Worm (Caenorhabditis elegans) whole organism, mixed stage, embryonic: ENCODE data around the gene osm-8.

Experiments used
- M03D4.4 ChIP-seq: sonication (generic microtip); optimal IDR thresholded peaks from 2 replicates; lab custom pipeline; 2017; ENCODE audit warnings: mild to moderate bottlenecking, missing genetic modification characterization, missing compliant biosample characterization
- bed-3 ChIP-seq: fragments of 200-800 bp; sonication (Bioruptor generic); optimal IDR thresholded peaks from 3 replicates; lab custom pipeline; 2018; ENCODE audit warnings: mild to moderate bottlenecking, missing genetic modification characterization, moderate library complexity, missing compliant biosample characterization
- blmp-1 ChIP-seq: fragments of 150-350 bp; optimal IDR thresholded peaks from 2 replicates; lab custom pipeline; 2014; ENCODE audit warnings: missing biosample characterization, missing genetic modification characterization
- ceh-39 ChIP-seq: fragments of 150-350 bp; optimal IDR thresholded peaks from 2 replicates; lab custom pipeline; 2014; ENCODE audit warnings: missing biosample characterization, missing genetic modification characterization
- ceh-43 ChIP-seq: fragments of 200-800 bp; sonication (Bioruptor generic); optimal IDR thresholded peaks from 2 replicates; lab custom pipeline; 2018; ENCODE audit warnings: mild to moderate bottlenecking, missing genetic modification characterization, moderate library complexity, missing compliant biosample characterization
- ceh-83 ChIP-seq: fragments of 200-800 bp; sonication (Bioruptor generic); optimal IDR thresholded peaks from 2 replicates; lab custom pipeline; 2018; ENCODE audit warnings: mild to moderate bottlenecking, missing genetic modification characterization, missing compliant biosample characterization
- ces-1 ChIP-seq: fragments of 150-350 bp; optimal IDR thresholded peaks from 2 replicates; lab custom pipeline; 2014; ENCODE audit warnings: missing biosample characterization, missing genetic modification reagents, missing genetic modification characterization
- cnd-1 ChIP-seq: fragments of 200-800 bp; sonication (Bioruptor generic); optimal IDR thresholded peaks from 2 replicates; lab custom pipeline; 2018; ENCODE audit warnings: mild to moderate bottlenecking, missing genetic modification characterization, missing compliant biosample characterization
- drap-1 ChIP-seq: fragments of 200-800 bp; sonication (Bioruptor generic); optimal IDR thresholded peaks from 3 replicates; lab custom pipeline; 2018; ENCODE audit warnings: mild to moderate bottlenecking, missing genetic modification characterization, missing compliant biosample characterization
- elt-1 ChIP-seq: sonication (generic microtip); optimal IDR thresholded peaks from 2 replicates; lab custom pipeline; 2017; ENCODE audit warnings: missing genetic modification characterization, mild to moderate bottlenecking, missing compliant biosample characterization, antibody characterized with exemption, moderate library complexity, borderline replicate concordance; ENCODE audit not compliant: insufficient read depth
- elt-3 ChIP-seq: fragments of 150-350 bp; optimal IDR thresholded peaks from 2 replicates; lab custom pipeline; 2014; ENCODE audit warnings: missing biosample characterization, missing genetic modification characterization
- flh-1 ChIP-seq: fragments of 200-800 bp; sonication (Bioruptor generic); optimal IDR thresholded peaks from 2 replicates; lab custom pipeline; 2018; ENCODE audit warnings: mild to moderate bottlenecking, missing genetic modification characterization, moderate library complexity, missing compliant biosample characterization
- ham-2 ChIP-seq: fragments of 200-800 bp; sonication (Bioruptor generic); optimal IDR thresholded peaks from 2 replicates; lab custom pipeline; 2018; ENCODE audit warnings: mild to moderate bottlenecking, missing genetic modification characterization, missing compliant biosample characterization
- lin-13 ChIP-seq: fragments of 150-350 bp; optimal IDR thresholded peaks from 2 replicates; lab custom pipeline; 2014; ENCODE audit warnings: missing biosample characterization, missing genetic modification characterization
- lin-32 ChIP-seq: fragments of 200-800 bp; sonication (Bioruptor generic); optimal IDR thresholded peaks from 2 replicates; lab custom pipeline; 2018; ENCODE audit warnings: mild to moderate bottlenecking, missing genetic modification characterization, missing compliant biosample characterization
- lsy-2 ChIP-seq: fragments of 150-350 bp; optimal IDR thresholded peaks from 2 replicates; lab custom pipeline; 2014; ENCODE audit warnings: missing biosample characterization, missing genetic modification characterization
- mab-5 ChIP-seq: fragments of 150-350 bp; optimal IDR thresholded peaks from 2 replicates; lab custom pipeline; 2014; ENCODE audit warnings: missing biosample characterization, missing genetic modification characterization
- mep-1 ChIP-seq: fragments of 150-350 bp; optimal IDR thresholded peaks from 2 replicates; lab custom pipeline; 2017; ENCODE audit warnings: missing biosample characterization, missing genetic modification reagents, missing genetic modification characterization, inconsistent platforms
- mls-2 ChIP-seq: sonication (generic microtip); optimal IDR thresholded peaks from 2 replicates; lab custom pipeline; 2016; ENCODE audit warnings: mild to moderate bottlenecking, missing genetic modification characterization, moderate library complexity, missing compliant biosample characterization
- nhr-12 ChIP-seq: fragments of 150-350 bp; optimal IDR thresholded peaks from 2 replicates; lab custom pipeline; 2014; ENCODE audit warnings: missing biosample characterization, missing genetic modification characterization
- nhr-2 ChIP-seq: fragments of 150-350 bp; optimal IDR thresholded peaks from 2 replicates; lab custom pipeline; 2014; ENCODE audit warnings: missing biosample characterization, missing genetic modification characterization
- nhr-237 ChIP-seq: fragments of 150-350 bp; optimal IDR thresholded peaks from 2 replicates; lab custom pipeline; 2014; ENCODE audit warnings: missing biosample characterization, missing genetic modification characterization
- nhr-28 ChIP-seq: fragments of 150-350 bp; optimal IDR thresholded peaks from 2 replicates; lab custom pipeline; 2014; ENCODE audit warnings: missing biosample characterization, missing genetic modification characterization
- nhr-76 ChIP-seq: sonication (generic microtip); optimal IDR thresholded peaks from 2 replicates; lab custom pipeline; 2017; ENCODE audit warnings: missing biosample characterization, missing genetic modification characterization
- pha-4 ChIP-seq: fragments of 150-350 bp; optimal IDR thresholded peaks from 2 replicates; lab custom pipeline; 2018; ENCODE audit warnings: missing biosample characterization, missing genetic modification reagents, missing genetic modification characterization
- snpc-4 ChIP-seq: fragments of 150-350 bp; optimal IDR thresholded peaks from 2 replicates; lab custom pipeline; 2014; ENCODE audit warnings: missing biosample characterization, missing genetic modification characterization
- sptf-1 ChIP-seq: sonication (generic microtip); optimal IDR thresholded peaks from 2 replicates; lab custom pipeline; 2017; ENCODE audit warnings: mild to moderate bottlenecking, missing genetic modification characterization, moderate library complexity, missing compliant biosample characterization
- tbx-8 ChIP-seq: fragments of 200-800 bp; sonication (Bioruptor generic); optimal IDR thresholded peaks from 2 replicates; lab custom pipeline; 2018; ENCODE audit warnings: mild to moderate bottlenecking, missing genetic modification characterization, moderate library complexity, missing compliant biosample characterization
- unc-39 ChIP-seq: fragments of 150-350 bp; optimal IDR thresholded peaks from 2 replicates; lab custom pipeline; 2014; ENCODE audit warnings: missing biosample characterization, missing genetic modification characterization
- unc-62 ChIP-seq: fragments of 150-350 bp; optimal IDR thresholded peaks from 2 replicates; lab custom pipeline; 2014; ENCODE audit warnings: missing biosample characterization, missing genetic modification reagents, missing genetic modification characterization
- zip-8 ChIP-seq: fragments of 150-350 bp; optimal IDR thresholded peaks from 2 replicates; lab custom pipeline; 2014; ENCODE audit warnings: missing biosample characterization, missing genetic modification characterization
- ztf-11 ChIP-seq: fragments of 150-350 bp; optimal IDR thresholded peaks from 2 replicates; lab custom pipeline; 2014; ENCODE audit warnings: missing biosample characterization, missing genetic modification characterization

Gene osm-8

ce11 chrII:7636941-7637340, 31.7 kb upstream of the osm-8 start:
- TF ChIP-seq ceh-39 (tag; lab: Kevin White, UChicago) (no peak), lsy-2 (tag; lab: Kevin White, UChicago) (no peak), drap-1 (no peak), mls-2 (tag; lab: Kevin White, UChicago) (no peak), M03D4.4 (tag; lab: Kevin White, UChicago) (no peak), ceh-43 (GFP tag; lab: Kevin White, UChicago) (no peak), ces-1 (GFP tag; lab: Kevin White, UChicago) (no peak), mab-5 (tag; lab: Kevin White, UChicago) (no peak), bed-3 (GFP tag; lab: Kevin White, UChicago) (no peak), snpc-4 (tag; lab: Kevin White, UChicago) (no peak), nhr-76 (tag; lab: Kevin White, UChicago) (no peak), sptf-1 (no peak), flh-1 (GFP tag; lab: Kevin White, UChicago) (no peak), ztf-11 (tag; lab: Kevin White, UChicago) (no peak), blmp-1 (tag; lab: Kevin White, UChicago) (no peak), unc-62 (GFP tag; lab: Kevin White, UChicago) (no peak), nhr-28 (tag; lab: Kevin White, UChicago) (no peak), unc-39 (tag; lab: Kevin White, UChicago) (no peak), pha-4 (tag; lab: Kevin White, UChicago) (no peak)

ce11 chrII:7635296-7635695, 30.1 kb upstream of the osm-8 start:
- TF ChIP-seq elt-1 (tag; lab: Kevin White, UChicago), result no peak
- TF ChIP-seq unc-62 (GFP tag; lab: Kevin White, UChicago), result no peak
- TF ChIP-seq nhr-2 (tag; lab: Kevin White, UChicago), result no peak
- TF ChIP-seq ceh-83 (GFP tag; lab: Kevin White, UChicago), result no peak
- no peak for TF ChIP-seq blmp-1 (tag; lab: Kevin White, UChicago)
- no peak for TF ChIP-seq M03D4.4 (tag; lab: Kevin White, UChicago)
- TF ChIP-seq ces-1 (GFP tag; lab: Kevin White, UChicago), result no peak
- no peak for TF ChIP-seq ceh-43 (GFP tag; lab: Kevin White, UChicago)
- no peak for TF ChIP-seq mls-2 (tag; lab: Kevin White, UChicago)
- TF ChIP-seq ceh-39 (tag; lab: Kevin White, UChicago), result no peak
- TF ChIP-seq nhr-28 (tag; lab: Kevin White, UChicago), result no peak
- TF ChIP-seq flh-1 (GFP tag; lab: Kevin White, UChicago), result no peak
- TF ChIP-seq tbx-8 (GFP tag; lab: Kevin White, UChicago), result no peak
- no peak for TF ChIP-seq pha-4 (tag; lab: Kevin White, UChicago)
- no peak for TF ChIP-seq bed-3 (GFP tag; lab: Kevin White, UChicago)
- TF ChIP-seq zip-8 (tag; lab: Kevin White, UChicago), result no peak
- TF ChIP-seq lsy-2 (tag; lab: Kevin White, UChicago), result no peak

ce11 chrII:7631677-7632210, 26.5 kb upstream of the osm-8 start:
- TF ChIP-seq nhr-76 (tag; lab: Kevin White, UChicago) (no peak), ces-1 (GFP tag; lab: Kevin White, UChicago) (peak; percentile 83)

- TF ChIP-seq flh-1 (GFP tag; lab: Kevin White, UChicago) (no peak), bed-3 (GFP tag; lab: Kevin White, UChicago) (no peak), nhr-12 (tag; lab: Kevin White, UChicago) (no peak), cnd-1 (tag; lab: Kevin White, UChicago) (no peak), tbx-8 (GFP tag; lab: Kevin White, UChicago) (no peak), mab-5 (tag; lab: Kevin White, UChicago) (no peak), unc-62 (GFP tag; lab: Kevin White, UChicago) (peak; percentile 39), ham-2 (GFP tag; lab: Kevin White, UChicago) (peak; percentile 95), snpc-4 (tag; lab: Kevin White, UChicago) (no peak), lin-32 (no peak), elt-1 (tag; lab: Kevin White, UChicago) (peak; percentile 40), elt-3 (tag; lab: Kevin White, UChicago) (peak; percentile 53), blmp-1 (tag; lab: Kevin White, UChicago) (peak; percentile 40), mep-1 (tag; lab: Kevin White, UChicago) (no peak), mls-2 (tag; lab: Kevin White, UChicago) (no peak), nhr-237 (tag; lab: Kevin White, UChicago) (peak; percentile 35), nhr-28 (tag; lab: Kevin White, UChicago) (no peak), lin-13 (tag; lab: Kevin White, UChicago) (no peak)
Measured at ce11 chrII:7631171-7631570, 26.0 kb upstream of the osm-8 start.
